Fruit fly (Drosophila melanogaster) whole organism, embryonic: Measurements from ENCODE around the gene Trm7-34.

Source experiments
- ATbp ChIP-seq: fragments of 200-800 bp; sonication (Bioruptor generic); optimal IDR thresholded peaks from 2 replicates; lab custom pipeline; 2017; ENCODE audit warnings: missing biosample characterization, mild to moderate bottlenecking, missing genetic modification characterization, missing genetic modification reagents
- Ada2b ChIP-seq: fragments of 200-800 bp; sonication (Bioruptor generic); IDR thresholded peaks from 2 replicates; pipeline ENCODE4 v1.3.6; 2022; ENCODE audit warnings: missing biosample characterization, missing genetic modification characterization
- Atf-2 ChIP-seq: fragments of 200-800 bp; sonication (Bioruptor generic); optimal IDR thresholded peaks from 2 replicates; lab custom pipeline; 2016; ENCODE audit warnings: missing biosample characterization, missing genetic modification characterization
- Atf6 ChIP-seq: fragments of 200-800 bp; sonication (Bioruptor generic); IDR thresholded peaks from 2 replicates; pipeline ENCODE4 v1.3.6; 2022; ENCODE audit warnings: missing biosample characterization, missing genetic modification characterization
- Awh ChIP-seq: fragments of 200-800 bp; sonication (Bioruptor generic); IDR thresholded peaks from 2 replicates; pipeline ENCODE4, ENCODE4 v1.3.6; 2022; ENCODE audit warnings: missing biosample characterization, missing genetic modification characterization
- BtbVII ChIP-seq: fragments of 200-800 bp; sonication (Bioruptor generic); optimal IDR thresholded peaks from 3 replicates; lab custom pipeline; 2017; ENCODE audit warnings: missing biosample characterization, mild to moderate bottlenecking, missing genetic modification characterization
- CG10366 ChIP-seq: fragments of 200-800 bp; sonication (Bioruptor generic); IDR thresholded peaks from 2 replicates; pipeline ENCODE4 v1.3.6; 2022; ENCODE audit warnings: missing biosample characterization, missing genetic modification characterization
- CG11085 ChIP-seq: fragments of 200-800 bp; sonication (Bioruptor generic); IDR thresholded peaks from 2 replicates; pipeline ENCODE4 v1.3.6; 2022; ENCODE audit warnings: missing biosample characterization, missing genetic modification characterization
- CG11504 ChIP-seq: fragments of 200-800 bp; sonication (Bioruptor generic); optimal IDR thresholded peaks from 3 replicates; lab custom pipeline; 2019; ENCODE audit warnings: missing biosample characterization, mild to moderate bottlenecking, missing genetic modification characterization, moderate library complexity
- CG12071 ChIP-seq: fragments of 200-800 bp; sonication (Bioruptor generic); optimal IDR thresholded peaks from 3 replicates; lab custom pipeline; 2018; ENCODE audit warnings: missing biosample characterization, mild to moderate bottlenecking, missing genetic modification characterization
- CG12104 ChIP-seq: fragments of 200-800 bp; sonication (Bioruptor generic); optimal IDR thresholded peaks from 3 replicates; lab custom pipeline; 2016; ENCODE audit warnings: missing biosample characterization, missing genetic modification characterization
- CG15073 ChIP-seq: fragments of 200-800 bp; sonication (Bioruptor generic); optimal IDR thresholded peaks from 2 replicates; lab custom pipeline; 2016; ENCODE audit warnings: missing biosample characterization, missing genetic modification characterization
- CG1529 ChIP-seq: fragments of 200-800 bp; sonication (Bioruptor generic); optimal IDR thresholded peaks from 3 replicates; lab custom pipeline; 2018; ENCODE audit warnings: missing biosample characterization, missing genetic modification characterization
- CG3407 ChIP-seq: fragments of 200-800 bp; sonication (Bioruptor generic); optimal IDR thresholded peaks from 2 replicates; lab custom pipeline; 2018; ENCODE audit warnings: missing biosample characterization, mild to moderate bottlenecking, missing genetic modification characterization
- CG34376 ChIP-seq: fragments of 200-800 bp; sonication (Bioruptor generic); optimal IDR thresholded peaks from 2 replicates; lab custom pipeline; 2018; ENCODE audit warnings: missing biosample characterization, mild to moderate bottlenecking, missing genetic modification characterization
- CG4617 ChIP-seq: fragments of 200-800 bp; sonication (Bioruptor generic); optimal IDR thresholded peaks from 3 replicates; lab custom pipeline; 2016; ENCODE audit warnings: missing biosample characterization, missing genetic modification characterization, borderline replicate concordance
- CG7786 ChIP-seq: fragments of 200-800 bp; sonication (Bioruptor generic); optimal IDR thresholded peaks from 2 replicates; lab custom pipeline; 2016; ENCODE audit warnings: missing biosample characterization, missing genetic modification characterization
- CG8281 ChIP-seq: fragments of 200-800 bp; sonication (Bioruptor generic); optimal IDR thresholded peaks from 2 replicates; lab custom pipeline; 2018; ENCODE audit warnings: missing biosample characterization, mild to moderate bottlenecking, missing genetic modification characterization, moderate library complexity
- CG9727 ChIP-seq: fragments of 200-800 bp; sonication (Bioruptor generic); optimal IDR thresholded peaks from 3 replicates; lab custom pipeline; 2017; ENCODE audit warnings: missing biosample characterization, mild to moderate bottlenecking, missing genetic modification characterization
- Camta ChIP-seq: fragments of 200-800 bp; sonication (Bioruptor generic); optimal IDR thresholded peaks from 2 replicates; lab custom pipeline; 2016; ENCODE audit warnings: missing biosample characterization, missing genetic modification characterization
- Doc3 ChIP-seq: fragments of 200-800 bp; sonication (Bioruptor generic); IDR thresholded peaks from 3 replicates; pipeline ENCODE4 v1.3.6; 2022; ENCODE audit warnings: missing biosample characterization, missing genetic modification characterization; ENCODE audit not compliant: partially characterized antibody
- Drgx ChIP-seq: fragments of 200-800 bp; sonication (Bioruptor generic); IDR thresholded peaks from 2 replicates; pipeline ENCODE4 v1.3.6; 2022; ENCODE audit warnings: missing biosample characterization, missing genetic modification characterization
- H2.0 ChIP-seq: fragments of 200-800 bp; sonication (Bioruptor generic); IDR thresholded peaks from 2 replicates; pipeline ENCODE4 v1.3.6; 2022; ENCODE audit warnings: missing biosample characterization, missing genetic modification characterization
- HLH3B ChIP-seq: fragments of 200-800 bp; sonication (Bioruptor generic); IDR thresholded peaks from 2 replicates; pipeline ENCODE4 v1.3.6; 2022; ENCODE audit warnings: missing biosample characterization, missing genetic modification characterization
- Hmr ChIP-seq: fragments of 200-800 bp; sonication (Bioruptor generic); optimal IDR thresholded peaks from 3 replicates; lab custom pipeline; 2017; ENCODE audit warnings: mild to moderate bottlenecking, missing biosample characterization, missing genetic modification reagents, missing genetic modification characterization
- Kr ChIP-seq: fragments of 200-800 bp; sonication (Bioruptor generic); optimal IDR thresholded peaks from 2 replicates; lab custom pipeline; 2017; ENCODE audit warnings: missing biosample characterization, mild to moderate bottlenecking, missing genetic modification characterization
- Lhr ChIP-seq: fragments of 200-800 bp; sonication (Bioruptor generic); optimal IDR thresholded peaks from 3 replicates; lab custom pipeline; 2017; ENCODE audit warnings: mild to moderate bottlenecking, missing biosample characterization, missing genetic modification reagents, missing genetic modification characterization
- MTF-1 ChIP-seq: fragments of 200-800 bp; sonication (Bioruptor generic); optimal IDR thresholded peaks from 2 replicates; lab custom pipeline; 2018; ENCODE audit warnings: missing biosample characterization, mild to moderate bottlenecking, missing genetic modification characterization, borderline replicate concordance
- Nf-YB ChIP-seq: fragments of 200-800 bp; sonication (Bioruptor generic); optimal IDR thresholded peaks from 3 replicates; lab custom pipeline; 2019; ENCODE audit warnings: missing biosample characterization, mild to moderate bottlenecking, missing genetic modification characterization, moderate library complexity
- Optix ChIP-seq: fragments of 200-800 bp; sonication (Bioruptor generic); IDR thresholded peaks from 3 replicates; pipeline ENCODE4 v1.3.6; 2022; ENCODE audit warnings: missing biosample characterization, missing genetic modification characterization
- Six4 ChIP-seq: fragments of 200-800 bp; sonication (Bioruptor generic); optimal IDR thresholded peaks from 2 replicates; lab custom pipeline; 2016; ENCODE audit warnings: missing biosample characterization, missing genetic modification characterization
- Sry-β ChIP-seq: fragments of 200-800 bp; sonication (Bioruptor generic); optimal IDR thresholded peaks from 2 replicates; lab custom pipeline; 2018; ENCODE audit warnings: missing biosample characterization, mild to moderate bottlenecking, missing genetic modification characterization, moderate library complexity
- Ssrp ChIP-seq: fragments of 200-800 bp; sonication (Bioruptor generic); optimal IDR thresholded peaks from 2 replicates; lab custom pipeline; 2018; ENCODE audit warnings: missing biosample characterization, mild to moderate bottlenecking, missing genetic modification characterization, moderate library complexity
- ara ChIP-seq: fragments of 200-800 bp; sonication (Bioruptor generic); IDR thresholded peaks from 2 replicates; pipeline ENCODE4 v1.3.6; 2022; ENCODE audit warnings: missing biosample characterization, missing genetic modification characterization
- crp ChIP-seq, 2 experiments: fragments of 200-800 bp; sonication (Bioruptor generic); optimal IDR thresholded peaks; 2 replicates in 1 of 2; 3 replicates in 1 of 2; lab custom pipeline; 2017; ENCODE audit warnings: missing biosample characterization in 2 of 2, missing genetic modification characterization in 2 of 2, mild to moderate bottlenecking in 1 of 2, moderate library complexity in 1 of 2
- esg ChIP-seq: fragments of 200-800 bp; sonication (Bioruptor generic); conservative IDR thresholded peaks from 2 replicates; pipeline ENCODE4 v1.3.6; 2022; ENCODE audit warnings: missing biosample characterization, missing genetic modification characterization
- fd64A ChIP-seq: fragments of 200-800 bp; sonication (Bioruptor generic); optimal IDR thresholded peaks from 3 replicates; lab custom pipeline; 2018; ENCODE audit warnings: missing biosample characterization, mild to moderate bottlenecking, missing genetic modification characterization
- gro ChIP-seq: fragments of 200-800 bp; sonication (Bioruptor generic); optimal IDR thresholded peaks from 2 replicates; lab custom pipeline; 2016; ENCODE audit warnings: missing biosample characterization, missing genetic modification characterization
- ken ChIP-seq: fragments of 200-800 bp; sonication (Bioruptor generic); IDR thresholded peaks from 3 replicates; pipeline ENCODE4 v1.3.6; 2022; ENCODE audit warnings: missing biosample characterization, missing genetic modification characterization
- lab ChIP-seq: fragments of 200-800 bp; sonication (Bioruptor generic); optimal IDR thresholded peaks from 3 replicates; lab custom pipeline; 2017; ENCODE audit warnings: missing biosample characterization, missing genetic modification characterization, mild to moderate bottlenecking, moderate library complexity, missing genetic modification reagents
- mirr ChIP-seq: fragments of 200-800 bp; sonication (Bioruptor generic); optimal IDR thresholded peaks from 3 replicates; lab custom pipeline; 2018; ENCODE audit warnings: missing biosample characterization, mild to moderate bottlenecking, missing genetic modification characterization
- nom ChIP-seq: fragments of 200-800 bp; sonication (Bioruptor generic); optimal IDR thresholded peaks from 2 replicates; lab custom pipeline; 2017; ENCODE audit warnings: missing biosample characterization, missing genetic modification characterization, mild to moderate bottlenecking, moderate library complexity, missing genetic modification reagents
- psq ChIP-seq: fragments of 200-800 bp; sonication (Bioruptor generic); optimal IDR thresholded peaks from 2 replicates; lab custom pipeline; 2017; ENCODE audit warnings: missing biosample characterization, missing genetic modification characterization
- ro ChIP-seq: fragments of 200-800 bp; sonication (Bioruptor generic); IDR thresholded peaks from 2 replicates; pipeline ENCODE4 v1.3.6; 2022; ENCODE audit warnings: missing biosample characterization, missing genetic modification characterization
- sqz ChIP-seq: fragments of 200-800 bp; sonication (Bioruptor generic); optimal IDR thresholded peaks from 3 replicates; lab custom pipeline; 2018; ENCODE audit warnings: missing biosample characterization, mild to moderate bottlenecking, missing genetic modification characterization
- trem ChIP-seq: fragments of 200-800 bp; optimal IDR thresholded peaks from 3 replicates; lab custom pipeline; 2019; ENCODE audit warnings: missing biosample characterization, mild to moderate bottlenecking, missing genetic modification characterization, moderate library complexity
- trh ChIP-seq: fragments of 200-800 bp; sonication (Bioruptor generic); optimal IDR thresholded peaks from 2 replicates; lab custom pipeline; 2016; ENCODE audit warnings: missing biosample characterization, missing genetic modification characterization
- twi ChIP-seq: fragments of 200-800 bp; optimal IDR thresholded peaks from 2 replicates; lab custom pipeline; 2019; ENCODE audit warnings: missing biosample characterization, mild to moderate bottlenecking, missing genetic modification characterization, moderate library complexity
- unc-4 ChIP-seq: fragments of 200-800 bp; sonication (Bioruptor generic); IDR thresholded peaks from 2 replicates; pipeline ENCODE4 v1.3.6; 2022; ENCODE audit warnings: missing biosample characterization, missing genetic modification characterization; ENCODE audit not compliant: partially characterized antibody
- unpg ChIP-seq: fragments of 200-800 bp; sonication (Bioruptor generic); optimal IDR thresholded peaks from 3 replicates; lab custom pipeline; 2018; ENCODE audit warnings: missing biosample characterization, mild to moderate bottlenecking, missing genetic modification characterization, moderate library complexity
- z ChIP-seq: fragments of 200-800 bp; sonication (Bioruptor generic); IDR thresholded peaks from 3 replicates; pipeline ENCODE4 v1.3.6; 2022; ENCODE audit warnings: missing biosample characterization, missing genetic modification characterization

The Trm7-34 gene

dm6 chr3R:21111046-21111480, 22.6 kb downstream of the Trm7-34 start, which contains the start of gene Rab11 (continued):
- TF ChIP-seq z (GFP tag; lab: Robert Waterston, UW) = no peak
- no peak for TF ChIP-seq MTF-1 (GFP tag; lab: Kevin White, UChicago)
- no peak for TF ChIP-seq sqz (GFP tag; lab: Kevin White, UChicago)
- peak; percentile 93; the same call in 2 of the 3 replicates for TF ChIP-seq Doc3
- peak; percentile 28 for TF ChIP-seq CG10366 (GFP tag; lab: Robert Waterston, UW)
- no peak for TF ChIP-seq Sry-β (GFP tag; lab: Kevin White, UChicago)
- no peak for TF ChIP-seq CG7786 (GFP tag; lab: Kevin White, UChicago)
- peak; percentile 24 for TF ChIP-seq Atf-2 (GFP tag; lab: Kevin White, UChicago)
- peak; percentile 38 for TF ChIP-seq trem (tag; lab: Kevin White, UChicago)
- TF ChIP-seq CG12071 (GFP tag; lab: Kevin White, UChicago) = no peak
- TF ChIP-seq Lhr = peak; percentile 21
- no peak for TF ChIP-seq ara (GFP tag; lab: Robert Waterston, UW)
- 0 out of 2 replicates have a peak, but pooled peaks have one; percentile 14 for TF ChIP-seq Ada2b (GFP tag; lab: Robert Waterston, UW)
- peak; percentile 23 for TF ChIP-seq Camta (GFP tag; lab: Kevin White, UChicago)
- peak in 1 of 2 experiments; percentile 15 for TF ChIP-seq crp (GFP tag; optimal IDR thresholded peaks at IDR 0.05; lab: Kevin White, UChicago)
- no peak for TF ChIP-seq ATbp (GFP tag; lab: Kevin White, UChicago)
- TF ChIP-seq CG34376 (GFP tag; lab: Kevin White, UChicago) = peak; percentile 60
- TF ChIP-seq unpg = peak; percentile 2
- peak; percentile 44 for TF ChIP-seq lab (GFP tag; lab: Kevin White, UChicago)
- no peak for TF ChIP-seq nom
- TF ChIP-seq H2.0 (GFP tag; lab: Robert Waterston, UW) = no peak
- TF ChIP-seq CG4617 = peak; percentile 32
- no peak for TF ChIP-seq psq (GFP tag; lab: Kevin White, UChicago)
- no peak for TF ChIP-seq CG3407 (GFP tag; lab: Kevin White, UChicago)
- peak; percentile 11 for TF ChIP-seq twi
- no peak for TF ChIP-seq gro (GFP tag; lab: Kevin White, UChicago)
- TF ChIP-seq HLH3B (GFP tag; lab: Robert Waterston, UW) = no peak
- TF ChIP-seq CG1529 (GFP tag; lab: Kevin White, UChicago) = no peak
- no peak for TF ChIP-seq mirr (GFP tag; lab: Kevin White, UChicago)
- no peak for TF ChIP-seq Awh (GFP tag; lab: Robert Waterston, UW)
- TF ChIP-seq Atf6 (GFP tag; lab: Robert Waterston, UW) = peak; percentile 55; the same call in 1 of the 2 replicates
- TF ChIP-seq Six4 (GFP tag; lab: Kevin White, UChicago) = peak; percentile 20
- TF ChIP-seq Ssrp (tag; lab: Kevin White, UChicago) = peak; percentile 12
- TF ChIP-seq BtbVII (GFP tag; lab: Kevin White, UChicago) = no peak
- no peak for TF ChIP-seq Optix (GFP tag; lab: Robert Waterston, UW)
- TF ChIP-seq fd64A (GFP tag; lab: Kevin White, UChicago) = no peak
- no peak for TF ChIP-seq Kr
- peak; percentile 67 for TF ChIP-seq Hmr
- TF ChIP-seq CG11504 (tag; lab: Kevin White, UChicago) = peak; percentile 59
- TF ChIP-seq CG9727 (GFP tag; lab: Kevin White, UChicago) = peak; percentile 64
- TF ChIP-seq Nf-YB = no peak
- no peak for TF ChIP-seq CG8281 (tag; lab: Kevin White, UChicago)
- TF ChIP-seq ken = no peak
- TF ChIP-seq unc-4 (GFP tag; lab: Robert Waterston, UW) = peak; percentile 84
- TF ChIP-seq Drgx = no peak
- TF ChIP-seq trh (GFP tag; lab: Kevin White, UChicago) = no peak
- TF ChIP-seq CG11085 = no peak
- no peak for TF ChIP-seq CG15073 (GFP tag; lab: Kevin White, UChicago)
- TF ChIP-seq ro (GFP tag; lab: Robert Waterston, UW) = no peak
- peak; percentile 54 for TF ChIP-seq CG12104
- no peak for TF ChIP-seq esg (GFP tag; lab: Robert Waterston, UW)
